Worm (Caenorhabditis elegans) whole organism, L4 larva: ENCODE results near the gene Y56A3A.41.

ENCODE experiments used
- ZK337.2 ChIP-seq: fragments of 200-800 bp; sonication (Bioruptor generic); IDR thresholded peaks from 2 replicates; pipeline ENCODE4 v1.3.6; 2022; ENCODE audit warnings: missing genetic modification reagents, missing genetic modification characterization, missing compliant biosample characterization
- dmd-8 ChIP-seq: fragments of 200-800 bp; sonication (Bioruptor generic); IDR thresholded peaks from 2 replicates; pipeline ENCODE4 v1.3.6; 2022; ENCODE audit warnings: missing genetic modification characterization, missing compliant biosample characterization
- nhr-237 ChIP-seq: sonication (generic microtip); optimal IDR thresholded peaks from 2 replicates; lab custom pipeline; 2017; ENCODE audit warnings: missing biosample characterization, missing genetic modification characterization

ce11 chrIII:11853533-11853932 lies 39.3 kb downstream of the Y56A3A.41 start:
- no peak for TF ChIP-seq nhr-237
- TF ChIP-seq dmd-8 (GFP tag; lab: Robert Waterston, UW): no peak
- no peak for TF ChIP-seq ZK337.2
